Fruit fly (Drosophila melanogaster): ENCODE results near the gene pnt.
A peak's percentile ranks its signal among the peaks of the same experiment; 100 is the strongest.

pnt gene

dm6 chr3R:23251256-23251655, 94.7 kb downstream of the pnt start, which contains the start of the genes Rad60 and EloA (continued):
- peak; percentile 92 for TF ChIP-seq fkh (GFP tag; optimal IDR thresholded peaks at IDR 0.05)
- TF ChIP-seq CG6808 (GFP tag; optimal IDR thresholded peaks at IDR 0.05) = no peak
- TF ChIP-seq Hr39 (GFP tag; optimal IDR thresholded peaks at IDR 0.05) = peak; percentile 83
- TF ChIP-seq lz (GFP tag; optimal IDR thresholded peaks at IDR 0.05) = peak; percentile 85
- peak; percentile 16 for TF ChIP-seq CG4318 (GFP tag; optimal IDR thresholded peaks at IDR 0.05)
- peak; percentile 47 for TF ChIP-seq net (GFP tag; optimal IDR thresholded peaks at IDR 0.05)
- no peak for TF ChIP-seq Eip93F (GFP tag; optimal IDR thresholded peaks at IDR 0.05)
- TF ChIP-seq Hr38 (GFP tag; optimal IDR thresholded peaks at IDR 0.05) = peak; percentile 43
- peak; percentile 59 for TF ChIP-seq CG8632 (GFP tag; optimal IDR thresholded peaks at IDR 0.05)
- no peak for TF ChIP-seq vri (GFP tag; optimal IDR thresholded peaks at IDR 0.05)
- peak; percentile 38 for TF ChIP-seq Sox15 (GFP tag; optimal IDR thresholded peaks at IDR 0.05)
- no peak for TF ChIP-seq Ets21C (GFP tag; optimal IDR thresholded peaks at IDR 0.05)
- TF ChIP-seq Gug (GFP tag; IDR thresholded peaks at IDR 0.05) = peak; percentile 43; the same call in 1 of the 2 replicates
- TF ChIP-seq dac (GFP tag; optimal IDR thresholded peaks at IDR 0.05) = no peak
- TF ChIP-seq esn (GFP tag; optimal IDR thresholded peaks at IDR 0.05) = peak; percentile 87
- TF ChIP-seq svp (GFP tag) = peak; percentile 87
- TF ChIP-seq CG8319 (GFP tag; optimal IDR thresholded peaks at IDR 0.05) = peak; percentile 56
- peak; percentile 75 for TF ChIP-seq Met (GFP tag; optimal IDR thresholded peaks at IDR 0.05)
- TF ChIP-seq cyc (GFP tag; optimal IDR thresholded peaks at IDR 0.05) = peak; percentile 81
- peak; percentile 50 for TF ChIP-seq CG10669 (GFP tag; optimal IDR thresholded peaks at IDR 0.05)
- TF ChIP-seq CG11902 (GFP tag; optimal IDR thresholded peaks at IDR 0.05) = peak; percentile 42
- TF ChIP-seq CG11762 (GFP tag; optimal IDR thresholded peaks at IDR 0.05; ENCODE audit: insufficient read depth) = peak; percentile 70
- peak; percentile 49 for TF ChIP-seq Ets96B (tag; optimal IDR thresholded peaks at IDR 0.05)
- peak; percentile 89 for TF ChIP-seq Sox14 (GFP tag; optimal IDR thresholded peaks at IDR 0.05)
- no peak for TF ChIP-seq CG8119 (GFP tag; IDR thresholded peaks at IDR 0.05)
- peak; percentile 73 for TF ChIP-seq CG34406 (GFP tag; optimal IDR thresholded peaks at IDR 0.05)
- TF ChIP-seq pdm3 (GFP tag; optimal IDR thresholded peaks at IDR 0.05) = peak; percentile 84
- TF ChIP-seq CG16779 (tag; optimal IDR thresholded peaks at IDR 0.05) = no peak
- TF ChIP-seq acj6 (GFP tag; optimal IDR thresholded peaks at IDR 0.05) = peak; percentile 80
- no peak for TF ChIP-seq Smox (GFP tag; optimal IDR thresholded peaks at IDR 0.05)

dm6 chr3R:23248853-23249573, 97.0 kb downstream of the pnt start, which contains the start of gene CG4467:
Gene CG4467, minus strand, starts transcription at chr3R:23248903.
- TF ChIP-seq Sox15 (GFP tag; optimal IDR thresholded peaks at IDR 0.05) (no peak), acj6 (GFP tag; optimal IDR thresholded peaks at IDR 0.05) (no peak), ss (GFP tag; optimal IDR thresholded peaks at IDR 0.05) (no peak), cyc (GFP tag; optimal IDR thresholded peaks at IDR 0.05) (no peak), CG6163 (GFP tag; IDR thresholded peaks at IDR 0.05) (no peak), CG7368 (GFP tag; optimal IDR thresholded peaks at IDR 0.05) (peak; percentile 12), svp (GFP tag) (peak; percentile 57), fkh (GFP tag; optimal IDR thresholded peaks at IDR 0.05) (peak; percentile 50), CG11902 (GFP tag; optimal IDR thresholded peaks at IDR 0.05) (no peak), CG8319 (GFP tag; optimal IDR thresholded peaks at IDR 0.05) (no peak), OdsH (GFP tag; optimal IDR thresholded peaks at IDR 0.05) (no peak), Smox (GFP tag; optimal IDR thresholded peaks at IDR 0.05) (no peak), Eip78C (GFP tag) (peak; percentile 20)

Measured in whole organism, prepupa.